Worm (Caenorhabditis elegans) whole organism, L2 larva: ENCODE data around the gene fut-4.

ENCODE experiments used
- C34F6.9 ChIP-seq: fragments of 150-350 bp; optimal IDR thresholded peaks from 2 replicates; lab custom pipeline; 2014; ENCODE audit warnings: missing biosample characterization, missing genetic modification characterization
- F13H6.1 ChIP-seq: sonication (generic microtip); optimal IDR thresholded peaks from 2 replicates; lab custom pipeline; 2016; ENCODE audit warnings: missing genetic modification characterization, missing compliant biosample characterization
- R02D3.7 ChIP-seq: fragments of 150-350 bp; optimal IDR thresholded peaks from 2 replicates; lab custom pipeline; 2014; ENCODE audit warnings: missing biosample characterization, missing genetic modification characterization
- Y55F3AM.14 ChIP-seq: fragments of 200-800 bp; sonication (Bioruptor generic); optimal IDR thresholded peaks from 2 replicates; lab custom pipeline; 2018; ENCODE audit warnings: mild to moderate bottlenecking, missing genetic modification characterization, missing compliant biosample characterization
- ZK546.5 ChIP-seq: sonication (generic microtip); optimal IDR thresholded peaks from 2 replicates; lab custom pipeline; 2017; ENCODE audit warnings: missing biosample characterization, missing genetic modification characterization
- alr-1 ChIP-seq: fragments of 150-350 bp; optimal IDR thresholded peaks from 2 replicates; lab custom pipeline; 2014; ENCODE audit warnings: missing biosample characterization, missing genetic modification characterization
- ama-1 ChIP-seq: fragments of 150-350 bp; optimal IDR thresholded peaks from 2 replicates; lab custom pipeline; 2018; ENCODE audit warnings: inconsistent platforms
- blmp-1 ChIP-seq: sonication (generic microtip); optimal IDR thresholded peaks from 2 replicates; lab custom pipeline; 2017; ENCODE audit warnings: missing genetic modification characterization, mild to moderate bottlenecking, missing compliant biosample characterization, antibody characterized with exemption, moderate library complexity; ENCODE audit not compliant: insufficient read depth
- ceh-82 ChIP-seq: fragments of 150-350 bp; optimal IDR thresholded peaks from 2 replicates; lab custom pipeline; 2014; ENCODE audit warnings: missing biosample characterization, missing genetic modification characterization
- crh-2 ChIP-seq: sonication (generic microtip); optimal IDR thresholded peaks from 2 replicates; lab custom pipeline; 2017; ENCODE audit warnings: missing biosample characterization, missing genetic modification characterization
- dmd-4 ChIP-seq: sonication (generic microtip); optimal IDR thresholded peaks from 2 replicates; lab custom pipeline; 2017; ENCODE audit warnings: missing biosample characterization, missing genetic modification characterization
- egl-27 ChIP-seq: sonication (generic microtip); optimal IDR thresholded peaks from 3 replicates; lab custom pipeline; 2017; ENCODE audit warnings: missing biosample characterization, missing genetic modification reagents, missing genetic modification characterization
- elt-1 ChIP-seq: fragments of 150-350 bp; optimal IDR thresholded peaks from 2 replicates; lab custom pipeline; 2014; ENCODE audit warnings: missing biosample characterization, missing genetic modification characterization
- fos-1 ChIP-seq: fragments of 150-350 bp; optimal IDR thresholded peaks from 2 replicates; lab custom pipeline; 2014; ENCODE audit warnings: missing biosample characterization, missing genetic modification characterization
- gmeb-1 ChIP-seq: fragments of 150-350 bp; optimal IDR thresholded peaks from 2 replicates; lab custom pipeline; 2014; ENCODE audit warnings: missing biosample characterization, missing genetic modification characterization
- lin-11 ChIP-seq: fragments of 150-350 bp; sonication (generic microtip); optimal IDR thresholded peaks from 2 replicates; lab custom pipeline; 2014; ENCODE audit warnings: missing biosample characterization, missing genetic modification characterization, inconsistent platforms, mixed read lengths
- lin-13 ChIP-seq: fragments of 150-350 bp; optimal IDR thresholded peaks from 2 replicates; lab custom pipeline; 2014; ENCODE audit warnings: missing biosample characterization, missing genetic modification reagents, missing genetic modification characterization
- lin-39 ChIP-seq: fragments of 150-350 bp; optimal IDR thresholded peaks from 2 replicates; lab custom pipeline; 2014; ENCODE audit warnings: missing biosample characterization, missing genetic modification reagents, missing genetic modification characterization
- lsy-2 ChIP-seq, 2 experiments: fragments of 150-350 bp in 1 of 2; sonication (generic microtip) in 1 of 2; optimal IDR thresholded peaks; 2 replicates each; lab custom pipeline; 2014 to 2017; ENCODE audit warnings: missing biosample characterization in 2 of 2, missing genetic modification characterization in 2 of 2
- mab-5 ChIP-seq: fragments of 150-350 bp; optimal IDR thresholded peaks from 2 replicates; lab custom pipeline; 2014; ENCODE audit warnings: missing biosample characterization, missing genetic modification characterization
- mbf-1 ChIP-seq: sonication (generic microtip); optimal IDR thresholded peaks from 2 replicates; lab custom pipeline; 2017; ENCODE audit warnings: missing biosample characterization, missing genetic modification characterization
- nhr-11 ChIP-seq: fragments of 150-350 bp; optimal IDR thresholded peaks from 2 replicates; lab custom pipeline; 2014; ENCODE audit warnings: missing biosample characterization, missing genetic modification characterization
- nhr-12 ChIP-seq: fragments of 150-350 bp; optimal IDR thresholded peaks from 2 replicates; lab custom pipeline; 2014; ENCODE audit warnings: missing biosample characterization, missing genetic modification characterization
- nhr-129 ChIP-seq: fragments of 150-350 bp; optimal IDR thresholded peaks from 2 replicates; lab custom pipeline; 2014; ENCODE audit warnings: missing biosample characterization, missing genetic modification characterization
- nhr-21 ChIP-seq: fragments of 150-350 bp; optimal IDR thresholded peaks from 2 replicates; lab custom pipeline; 2014; ENCODE audit warnings: missing biosample characterization, missing genetic modification characterization
- nhr-23 ChIP-seq: fragments of 150-350 bp; optimal IDR thresholded peaks from 2 replicates; lab custom pipeline; 2014; ENCODE audit warnings: missing biosample characterization, missing genetic modification reagents, missing genetic modification characterization
- nhr-6 ChIP-seq: fragments of 150-350 bp; optimal IDR thresholded peaks from 2 replicates; lab custom pipeline; 2014; ENCODE audit warnings: missing biosample characterization, missing genetic modification characterization
- peb-1 ChIP-seq: fragments of 150-350 bp; optimal IDR thresholded peaks from 2 replicates; lab custom pipeline; 2014; ENCODE audit warnings: missing biosample characterization, missing genetic modification characterization
- sem-4 ChIP-seq: fragments of 150-350 bp; optimal IDR thresholded peaks from 2 replicates; lab custom pipeline; 2014; ENCODE audit warnings: missing biosample characterization, missing genetic modification reagents, missing genetic modification characterization
- skn-1 ChIP-seq: sonication (generic microtip); optimal IDR thresholded peaks from 2 replicates; lab custom pipeline; 2017; ENCODE audit warnings: missing biosample characterization, missing genetic modification characterization
- unc-39 ChIP-seq: fragments of 150-350 bp; optimal IDR thresholded peaks from 2 replicates; lab custom pipeline; 2014; ENCODE audit warnings: missing biosample characterization, missing genetic modification characterization
- unc-62 ChIP-seq: fragments of 150-350 bp; optimal IDR thresholded peaks from 2 replicates; lab custom pipeline; 2014; ENCODE audit warnings: missing biosample characterization, missing genetic modification reagents, missing genetic modification characterization
- zag-1 ChIP-seq: fragments of 150-350 bp; optimal IDR thresholded peaks from 2 replicates; lab custom pipeline; 2014; ENCODE audit warnings: missing biosample characterization, missing genetic modification characterization
- ztf-1 ChIP-seq: fragments of 200-800 bp; sonication (Bioruptor generic); conservative IDR thresholded peaks from 2 replicates; pipeline ENCODE4 v1.3.6; 2022; ENCODE audit warnings: missing genetic modification characterization, missing compliant biosample characterization
- ztf-11 ChIP-seq: sonication (generic microtip); optimal IDR thresholded peaks from 2 replicates; lab custom pipeline; 2017; ENCODE audit warnings: missing biosample characterization, missing genetic modification characterization
- ztf-4 ChIP-seq: fragments of 150-350 bp; optimal IDR thresholded peaks from 2 replicates; lab custom pipeline; 2014; ENCODE audit warnings: missing biosample characterization, missing genetic modification characterization

fut-4 gene

ce11 chrII:2824169-2824568, 1.8 kb upstream of the fut-4 start, which contains the start of the genes K12H6.4 and K12H6.9:
Gene K12H6.4 (minus strand): TSS chrII:2824269.
Gene K12H6.9 (plus strand): TSS chrII:2824404.
- no peak for TF ChIP-seq ceh-82 (tag; lab: Kevin White, UChicago)
- TF ChIP-seq C34F6.9 (tag; lab: Kevin White, UChicago), result no peak
- TF ChIP-seq nhr-23 (tag; lab: Kevin White, UChicago), result no peak
- no peak for TF ChIP-seq lin-11 (tag; lab: Kevin White, UChicago)

ce11 chrII:2816676-2817075, 5.7 kb downstream of the fut-4 start, which contains the start of gene set-13:
Gene set-13 (plus strand): TSS chrII:2816976.
- TF ChIP-seq nhr-129 (tag; lab: Kevin White, UChicago), result no peak
- no peak for TF ChIP-seq nhr-11 (tag; lab: Kevin White, UChicago)
- TF ChIP-seq R02D3.7 (tag; lab: Kevin White, UChicago), result no peak
- TF ChIP-seq mab-5 (tag; lab: Kevin White, UChicago), result no peak
- no peak for TF ChIP-seq ama-1 (lab: Kevin White, UChicago)
- no peak for TF ChIP-seq C34F6.9 (tag; lab: Kevin White, UChicago)
- TF ChIP-seq blmp-1 (tag; lab: Kevin White, UChicago), result no peak
- no peak for TF ChIP-seq nhr-6 (tag; lab: Kevin White, UChicago)
- no peak for TF ChIP-seq Y55F3AM.14
- no peak for TF ChIP-seq lin-39 (tag; lab: Kevin White, UChicago)
- TF ChIP-seq ceh-82 (tag; lab: Kevin White, UChicago), result no peak

ce11 chrII:2815444-2815843, 6.9 kb downstream of the fut-4 start, which contains the start of gene K12H6.2:
Gene K12H6.2 (minus strand): TSS chrII:2815544.
- TF ChIP-seq mbf-1 (tag; lab: Kevin White, UChicago), result no peak
- TF ChIP-seq nhr-6 (tag; lab: Kevin White, UChicago), result no peak
- TF ChIP-seq ztf-4, result no peak
- TF ChIP-seq ZK546.5 (tag; lab: Kevin White, UChicago), result no peak
- TF ChIP-seq alr-1, result no peak

- no peak for TF ChIP-seq mab-5 (tag; lab: Kevin White, UChicago)
- TF ChIP-seq gmeb-1 (tag; lab: Kevin White, UChicago), result no peak
- no peak for TF ChIP-seq peb-1 (tag; lab: Kevin White, UChicago)
- TF ChIP-seq nhr-21, result no peak
- no peak for TF ChIP-seq unc-39 (tag; lab: Kevin White, UChicago)
- no peak for TF ChIP-seq dmd-4
- no peak for TF ChIP-seq unc-62 (GFP tag; lab: Kevin White, UChicago)
- TF ChIP-seq zag-1, result no peak
- no peak for TF ChIP-seq nhr-12 (tag; lab: Kevin White, UChicago)
- no peak for TF ChIP-seq ztf-1 (GFP tag; lab: Robert Waterston, UW)
- TF ChIP-seq F13H6.1, result no peak
- TF ChIP-seq R02D3.7 (tag; lab: Kevin White, UChicago), result no peak
- no peak for TF ChIP-seq nhr-6 (tag; lab: Kevin White, UChicago)
- no peak for TF ChIP-seq mbf-1 (tag; lab: Kevin White, UChicago)
- no peak for TF ChIP-seq lin-39 (tag; lab: Kevin White, UChicago)
- TF ChIP-seq lin-11 (tag; lab: Kevin White, UChicago), result no peak
- TF ChIP-seq lsy-2 (tag; optimal IDR thresholded peaks at IDR 0.05; lab: Kevin White, UChicago), result no peak
- no peak for TF ChIP-seq sem-4 (tag; lab: Kevin White, UChicago)
Measured at ce11 chrII:2815017-2815416, 7.3 kb downstream of the fut-4 start.

ce11 chrII:2807674-2808206, 14.6 kb downstream of the fut-4 start, which contains the start of gene K12H6.12:
Gene K12H6.12 (plus strand): TSS chrII:2808156.
- TF ChIP-seq F13H6.1 (peak; percentile 0), lin-13 (GFP tag; lab: Kevin White, UChicago) (no peak), fos-1 (no peak)

- TF ChIP-seq unc-62 (GFP tag; lab: Kevin White, UChicago) (no peak), zag-1 (no peak), ztf-1 (GFP tag; lab: Robert Waterston, UW) (no peak), egl-27 (tag; lab: Kevin White, UChicago) (no peak), lin-13 (GFP tag; lab: Kevin White, UChicago) (no peak), skn-1 (tag; lab: Kevin White, UChicago) (no peak), alr-1 (no peak), mab-5 (tag; lab: Kevin White, UChicago) (no peak), sem-4 (tag; lab: Kevin White, UChicago) (no peak), elt-1 (tag; lab: Kevin White, UChicago) (no peak), ZK546.5 (tag; lab: Kevin White, UChicago) (no peak), crh-2 (tag; lab: Kevin White, UChicago) (no peak), lin-39 (tag; lab: Kevin White, UChicago) (no peak), ztf-11 (tag; lab: Kevin White, UChicago) (no peak)
- TF ChIP-seq, all 48 proteins: peak for 0
Measured at ce11 chrII:2805566-2805965, 16.8 kb downstream of the fut-4 start.
